Fruit fly (Drosophila melanogaster) whole organism, embryonic: ENCODE data around the gene corolla.

Experiments
- Atf3 ChIP-seq: fragments of 200-800 bp; sonication (Bioruptor generic); optimal IDR thresholded peaks from 3 replicates; lab custom pipeline; 2016; ENCODE audit warnings: missing biosample characterization, missing genetic modification characterization
- Awh ChIP-seq: fragments of 200-800 bp; sonication (Bioruptor generic); IDR thresholded peaks from 2 replicates; pipeline ENCODE4, ENCODE4 v1.3.6; 2022; ENCODE audit warnings: missing biosample characterization, missing genetic modification characterization
- CG10274 ChIP-seq: fragments of 200-800 bp; sonication (Bioruptor generic); optimal IDR thresholded peaks from 3 replicates; lab custom pipeline; 2017; ENCODE audit warnings: missing biosample characterization, mild to moderate bottlenecking, missing genetic modification characterization
- CG11695 ChIP-seq: fragments of 200-800 bp; sonication (Bioruptor generic); IDR thresholded peaks from 3 replicates; pipeline ENCODE4 v1.3.6; 2022; ENCODE audit warnings: missing biosample characterization, missing genetic modification characterization
- CG1233 ChIP-seq: fragments of 200-800 bp; sonication (Bioruptor generic); optimal IDR thresholded peaks from 4 replicates; lab custom pipeline; 2018; ENCODE audit warnings: missing biosample characterization, mild to moderate bottlenecking, missing genetic modification characterization
- CG15073 ChIP-seq: fragments of 200-800 bp; sonication (Bioruptor generic); optimal IDR thresholded peaks from 2 replicates; lab custom pipeline; 2016; ENCODE audit warnings: missing biosample characterization, missing genetic modification characterization
- CG15514 ChIP-seq: fragments of 200-800 bp; sonication (Bioruptor generic); optimal IDR thresholded peaks from 3 replicates; lab custom pipeline; 2017; ENCODE audit warnings: missing biosample characterization, missing genetic modification characterization, mild to moderate bottlenecking, moderate library complexity, missing genetic modification reagents
- CG17385 ChIP-seq: fragments of 200-800 bp; sonication (Bioruptor generic); optimal IDR thresholded peaks from 3 replicates; lab custom pipeline; 2018; ENCODE audit warnings: missing biosample characterization, mild to moderate bottlenecking, missing genetic modification characterization
- CG17568 ChIP-seq: fragments of 200-800 bp; sonication (Bioruptor generic); optimal IDR thresholded peaks from 2 replicates; lab custom pipeline; 2018; ENCODE audit warnings: missing biosample characterization, mild to moderate bottlenecking, missing genetic modification characterization, moderate library complexity
- CG2129 ChIP-seq: fragments of 200-800 bp; sonication (Bioruptor generic); IDR thresholded peaks from 2 replicates; pipeline ENCODE4 v1.3.6; 2022; ENCODE audit warnings: missing biosample characterization, missing genetic modification characterization; ENCODE audit not compliant: partially characterized antibody
- CG31224 ChIP-seq: fragments of 200-800 bp; sonication (Bioruptor generic); IDR thresholded peaks from 2 replicates; pipeline ENCODE4 v1.3.6; 2022; ENCODE audit warnings: missing biosample characterization, missing genetic modification characterization
- CG4360 ChIP-seq: fragments of 200-800 bp; sonication (Bioruptor generic); IDR thresholded peaks from 2 replicates; pipeline ENCODE4 v1.3.6; 2022; ENCODE audit warnings: missing biosample characterization, missing genetic modification characterization
- CG4854 ChIP-seq: fragments of 200-800 bp; sonication (Bioruptor generic); optimal IDR thresholded peaks from 2 replicates; lab custom pipeline; 2016; ENCODE audit warnings: missing biosample characterization, missing genetic modification characterization, inconsistent platforms
- CG5180 ChIP-seq: fragments of 200-800 bp; sonication (Bioruptor generic); optimal IDR thresholded peaks from 3 replicates; lab custom pipeline; 2017; ENCODE audit warnings: missing biosample characterization, missing genetic modification characterization, mild to moderate bottlenecking, moderate library complexity, missing genetic modification reagents
- CG6175 ChIP-seq: fragments of 200-800 bp; sonication (Bioruptor generic); IDR thresholded peaks from 3 replicates; pipeline ENCODE4 v1.3.6; 2022; ENCODE audit warnings: missing biosample characterization, missing genetic modification characterization
- CG9609 ChIP-seq: fragments of 200-800 bp; sonication (Bioruptor generic); optimal IDR thresholded peaks from 3 replicates; lab custom pipeline; 2016; ENCODE audit warnings: missing biosample characterization, missing genetic modification characterization
- Chrac-16 ChIP-seq: fragments of 200-800 bp; sonication (Bioruptor generic); optimal IDR thresholded peaks from 3 replicates; lab custom pipeline; 2016; ENCODE audit warnings: missing biosample characterization, missing genetic modification characterization
- CkIIα-i1 ChIP-seq: fragments of 200-800 bp; sonication (Bioruptor generic); IDR thresholded peaks from 2 replicates; pipeline ENCODE4 v1.3.6; 2022; ENCODE audit warnings: missing biosample characterization, missing genetic modification characterization
- Fer3 ChIP-seq: fragments of 200-800 bp; sonication (Bioruptor generic); optimal IDR thresholded peaks from 2 replicates; lab custom pipeline; 2018; ENCODE audit warnings: missing biosample characterization, mild to moderate bottlenecking, missing genetic modification characterization, moderate library complexity
- Jarid2 ChIP-seq: fragments of 200-800 bp; sonication (Bioruptor generic); optimal IDR thresholded peaks from 3 replicates; lab custom pipeline; 2017; ENCODE audit warnings: mild to moderate bottlenecking, missing biosample characterization, missing genetic modification reagents, missing genetic modification characterization
- Lhr ChIP-seq: fragments of 200-800 bp; sonication (Bioruptor generic); optimal IDR thresholded peaks from 3 replicates; lab custom pipeline; 2017; ENCODE audit warnings: mild to moderate bottlenecking, missing biosample characterization, missing genetic modification reagents, missing genetic modification characterization
- Lim3 ChIP-seq: fragments of 200-800 bp; sonication (Bioruptor generic); IDR thresholded peaks from 2 replicates; pipeline ENCODE4 v1.3.6; 2022; ENCODE audit warnings: missing biosample characterization, missing genetic modification characterization
- Med ChIP-seq: fragments of 200-800 bp; sonication (Bioruptor generic); peaks from one replicate; lab custom pipeline; 2016; ENCODE audit warnings: missing biosample characterization, missing genetic modification characterization, mild to moderate bottlenecking, inconsistent platforms, moderate library complexity
- Meics ChIP-seq: fragments of 200-800 bp; sonication (Bioruptor generic); optimal IDR thresholded peaks from 2 replicates; lab custom pipeline; 2017; ENCODE audit warnings: missing biosample characterization, mild to moderate bottlenecking, missing genetic modification characterization
- Nf-YC ChIP-seq: fragments of 200-800 bp; optimal IDR thresholded peaks from 3 replicates; lab custom pipeline; 2019; ENCODE audit warnings: missing biosample characterization, mild to moderate bottlenecking, missing genetic modification characterization, moderate library complexity
- Rfx ChIP-seq: fragments of 200-800 bp; sonication (Bioruptor generic); IDR thresholded peaks from 2 replicates; pipeline ENCODE4 v1.3.6; 2022; ENCODE audit warnings: missing biosample characterization, missing genetic modification characterization
- ara ChIP-seq: fragments of 200-800 bp; sonication (Bioruptor generic); IDR thresholded peaks from 2 replicates; pipeline ENCODE4 v1.3.6; 2022; ENCODE audit warnings: missing biosample characterization, missing genetic modification characterization
- bowl ChIP-seq: fragments of 200-800 bp; sonication (Bioruptor generic); IDR thresholded peaks from 2 replicates; pipeline ENCODE4 v1.3.6; 2022; ENCODE audit warnings: missing biosample characterization, missing genetic modification characterization
- btn ChIP-seq: fragments of 200-800 bp; sonication (Bioruptor generic); optimal IDR thresholded peaks from 2 replicates; lab custom pipeline; 2016; ENCODE audit warnings: missing biosample characterization, missing genetic modification characterization
- dan ChIP-seq: fragments of 200-800 bp; sonication (Bioruptor generic); IDR thresholded peaks from 2 replicates; pipeline ENCODE4 v1.3.6; 2022; ENCODE audit warnings: missing biosample characterization, missing genetic modification characterization
- dm ChIP-seq: fragments of 200-800 bp; sonication (Bioruptor generic); optimal IDR thresholded peaks from 3 replicates; lab custom pipeline; 2016; ENCODE audit warnings: missing biosample characterization, missing genetic modification characterization
- dysf ChIP-seq: fragments of 200-800 bp; sonication (Bioruptor generic); IDR thresholded peaks from 3 replicates; pipeline ENCODE4 v1.3.6; 2022; ENCODE audit warnings: missing biosample characterization, missing genetic modification characterization
- gcm2 ChIP-seq: fragments of 200-800 bp; sonication (Bioruptor generic); optimal IDR thresholded peaks from 2 replicates; lab custom pipeline; 2016; ENCODE audit warnings: missing biosample characterization, missing genetic modification characterization
- gro ChIP-seq: fragments of 200-800 bp; sonication (Bioruptor generic); optimal IDR thresholded peaks from 2 replicates; lab custom pipeline; 2016; ENCODE audit warnings: missing biosample characterization, missing genetic modification characterization
- gt ChIP-seq: fragments of 200-800 bp; sonication (Bioruptor generic); IDR thresholded peaks from 2 replicates; pipeline ENCODE4 v1.3.6; 2022; ENCODE audit warnings: missing biosample characterization, missing genetic modification characterization
- hb ChIP-seq: fragments of 200-800 bp; sonication (Bioruptor generic); IDR thresholded peaks from 3 replicates; pipeline ENCODE4 v1.3.6; 2022; ENCODE audit warnings: missing biosample characterization, missing genetic modification characterization; ENCODE audit not compliant: partially characterized antibody
- kni ChIP-seq: fragments of 200-800 bp; sonication (Bioruptor generic); optimal IDR thresholded peaks from 3 replicates; lab custom pipeline; 2017; ENCODE audit warnings: mild to moderate bottlenecking, missing biosample characterization, missing genetic modification reagents, missing genetic modification characterization
- lmd ChIP-seq: fragments of 200-800 bp; sonication (Bioruptor generic); IDR thresholded peaks from 2 replicates; pipeline ENCODE4 v1.3.6; 2022; ENCODE audit warnings: missing biosample characterization, missing genetic modification characterization
- mld ChIP-seq: fragments of 200-800 bp; sonication (Bioruptor generic); IDR thresholded peaks from 3 replicates; pipeline ENCODE4 v1.3.6; 2022; ENCODE audit warnings: missing biosample characterization, missing genetic modification characterization; ENCODE audit not compliant: partially characterized antibody
- nerfin-2 ChIP-seq: fragments of 200-800 bp; sonication (Bioruptor generic); IDR thresholded peaks from 2 replicates; pipeline ENCODE4 v1.3.6; 2022; ENCODE audit warnings: missing biosample characterization, missing genetic modification characterization; ENCODE audit not compliant: partially characterized antibody
- nmo ChIP-seq: fragments of 200-800 bp; sonication (Bioruptor generic); optimal IDR thresholded peaks from 2 replicates; lab custom pipeline; 2018; ENCODE audit warnings: missing biosample characterization, mild to moderate bottlenecking, missing genetic modification characterization, moderate library complexity
- ranshi ChIP-seq: fragments of 200-800 bp; sonication (Bioruptor generic); IDR thresholded peaks from 2 replicates; pipeline ENCODE4 v1.3.6; 2022; ENCODE audit warnings: missing biosample characterization, missing genetic modification characterization
- rib ChIP-seq: fragments of 200-800 bp; sonication (Bioruptor generic); IDR thresholded peaks from 2 replicates; pipeline ENCODE4 v1.3.6; 2022; ENCODE audit warnings: missing biosample characterization, missing genetic modification characterization
- run ChIP-seq: fragments of 200-800 bp; sonication (Bioruptor generic); optimal IDR thresholded peaks from 3 replicates; lab custom pipeline; 2018; ENCODE audit warnings: missing biosample characterization, mild to moderate bottlenecking, missing genetic modification characterization
- salm ChIP-seq: fragments of 200-800 bp; sonication (Bioruptor generic); optimal IDR thresholded peaks from 2 replicates; lab custom pipeline; 2018; ENCODE audit warnings: missing biosample characterization, mild to moderate bottlenecking, missing genetic modification characterization
- scrt ChIP-seq: fragments of 200-800 bp; sonication (Bioruptor generic); optimal IDR thresholded peaks from 2 replicates; lab custom pipeline; 2018; ENCODE audit warnings: missing biosample characterization, mild to moderate bottlenecking, missing genetic modification characterization, moderate library complexity
- sim ChIP-seq: fragments of 200-800 bp; sonication (Bioruptor generic); IDR thresholded peaks from 2 replicates; pipeline ENCODE4 v1.3.6; 2022; ENCODE audit warnings: missing biosample characterization, missing genetic modification characterization
- sima ChIP-seq: fragments of 200-800 bp; sonication (Bioruptor generic); optimal IDR thresholded peaks from 2 replicates; lab custom pipeline; 2016; ENCODE audit warnings: missing biosample characterization, missing genetic modification characterization
- sqz ChIP-seq: fragments of 200-800 bp; sonication (Bioruptor generic); optimal IDR thresholded peaks from 3 replicates; lab custom pipeline; 2018; ENCODE audit warnings: missing biosample characterization, mild to moderate bottlenecking, missing genetic modification characterization
- ssp ChIP-seq: fragments of 200-800 bp; sonication (Bioruptor generic); IDR thresholded peaks from 2 replicates; pipeline ENCODE4 v1.3.6; 2022; ENCODE audit warnings: missing biosample characterization, missing genetic modification characterization
- tgo ChIP-seq: fragments of 200-800 bp; sonication (Bioruptor generic); IDR thresholded peaks from 3 replicates; pipeline ENCODE4 v1.3.6; 2022; ENCODE audit warnings: missing biosample characterization, missing genetic modification characterization
- usp ChIP-seq: fragments of >200 bp; optimal IDR thresholded peaks from 2 replicates; lab custom pipeline; 2017; ENCODE audit warnings: missing biosample characterization, missing genetic modification characterization

The corolla gene

DNA sequence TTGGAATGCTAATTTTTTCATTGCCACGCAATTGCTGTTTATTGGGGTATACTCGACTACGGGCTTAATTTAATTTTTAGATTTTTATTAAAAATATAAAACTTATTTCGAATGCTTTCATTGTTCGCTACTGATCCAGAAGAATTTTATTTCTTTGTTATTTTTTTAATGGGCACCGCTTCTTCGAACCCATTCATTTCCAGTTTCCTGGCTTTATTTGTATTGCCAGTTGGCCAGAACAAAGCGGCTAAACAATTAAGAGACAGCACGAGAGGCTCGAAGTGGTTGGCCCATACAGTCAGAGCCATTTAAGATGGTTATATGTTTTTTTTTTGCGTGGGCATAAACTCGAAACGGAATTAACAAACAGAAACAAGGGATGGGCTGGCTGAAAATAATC lies 36.0 kb downstream of the corolla start (continued):
- TF ChIP-seq kni (GFP tag; lab: Kevin White, UChicago) (no peak), run (tag; lab: Kevin White, UChicago) (peak; percentile 19), Meics (GFP tag; lab: Kevin White, UChicago) (peak; percentile 85), Rfx (GFP tag; lab: Robert Waterston, UW) (peak; percentile 93), tgo (GFP tag; lab: Robert Waterston, UW) (peak; percentile 83), CG17385 (GFP tag; lab: Kevin White, UChicago) (peak; percentile 74), CG4360 (GFP tag; lab: Robert Waterston, UW) (no peak), ara (peak; percentile 75), Jarid2 (no peak), btn (GFP tag; lab: Kevin White, UChicago) (no peak), CG11695 (GFP tag; lab: Robert Waterston, UW) (peak; percentile 86), CG4854 (GFP tag; lab: Kevin White, UChicago) (peak; percentile 42), sim (GFP tag; lab: Robert Waterston, UW) (no peak), bowl (GFP tag; lab: Robert Waterston, UW) (no peak), ranshi (GFP tag; lab: Robert Waterston, UW) (peak; percentile 75), nmo (GFP tag; lab: Kevin White, UChicago) (peak; percentile 59), scrt (GFP tag; lab: Kevin White, UChicago) (peak; percentile 73), lmd (peak; percentile 89), Fer3 (tag; lab: Kevin White, UChicago) (peak; percentile 83), sima (GFP tag; lab: Kevin White, UChicago) (no peak), gt (no peak), nerfin-2 (GFP tag; lab: Robert Waterston, UW) (no peak), Chrac-16 (GFP tag; lab: Kevin White, UChicago) (peak; percentile 60), usp (GFP tag; lab: Kevin White, UChicago) (no peak), gro (GFP tag; lab: Kevin White, UChicago) (peak; percentile 67), Lim3 (GFP tag; lab: Robert Waterston, UW) (peak; percentile 45; the same call in 1 of the 2 replicates), salm (tag; lab: Kevin White, UChicago) (peak; percentile 18), ssp (GFP tag; lab: Robert Waterston, UW) (peak; percentile 69), CG15514 (peak; percentile 69), hb (GFP tag; lab: Robert Waterston, UW) (no peak), CG5180 (GFP tag; lab: Kevin White, UChicago) (peak; percentile 12), Awh (peak; percentile 76), CkIIα-i1 (GFP tag; lab: Robert Waterston, UW) (0 out of 2 replicates have a peak, but pooled peaks have one; percentile 51), Atf3 (GFP tag; lab: Kevin White, UChicago) (no peak), sqz (GFP tag; lab: Kevin White, UChicago) (peak; percentile 22), CG31224 (GFP tag; lab: Robert Waterston, UW) (peak; percentile 78), CG17568 (GFP tag; lab: Kevin White, UChicago) (no peak), rib (GFP tag; lab: Robert Waterston, UW) (peak; percentile 88), CG15073 (GFP tag; lab: Kevin White, UChicago) (no peak), dan (no peak), CG2129 (no peak), CG1233 (GFP tag; lab: Kevin White, UChicago) (peak; percentile 65), Lhr (no peak), dysf (GFP tag; lab: Robert Waterston, UW) (peak; percentile 88), Nf-YC (tag; lab: Kevin White, UChicago) (no peak), gcm2 (GFP tag; lab: Kevin White, UChicago) (no peak), CG9609 (peak; percentile 11), CG10274 (GFP tag; lab: Kevin White, UChicago) (peak; percentile 56), CG6175 (GFP tag; lab: Robert Waterston, UW) (peak; percentile 69; the same call in 2 of the 3 replicates), Med (GFP tag; lab: Kevin White, UChicago) (peak; percentile 89), mld (GFP tag; lab: Robert Waterston, UW) (no peak), dm (GFP tag; lab: Kevin White, UChicago) (peak; percentile 18)
